Worm (Caenorhabditis elegans) whole organism, young adult: ENCODE results near the gene chil-17.
A peak's percentile ranks its signal among the peaks of the same experiment; 100 is the strongest.

Experiments
- B0035.1 ChIP-seq: sonication (generic microtip); optimal IDR thresholded peaks from 2 replicates; lab custom pipeline; 2016; ENCODE audit warnings: missing genetic modification characterization, mild to moderate bottlenecking, missing compliant biosample characterization, missing genotype, missing genetic modification reagents
- C06A6.2 ChIP-seq: fragments of 200-800 bp; sonication (Bioruptor generic); conservative IDR thresholded peaks from 2 replicates; pipeline ENCODE4 v1.3.6; 2022; ENCODE audit warnings: missing genetic modification characterization, missing compliant biosample characterization
- D2030.7 ChIP-seq: fragments of 200-800 bp; sonication (Bioruptor generic); IDR thresholded peaks from 2 replicates; pipeline ENCODE4 v1.3.6; 2022; ENCODE audit warnings: missing genetic modification reagents, missing genetic modification characterization, missing compliant biosample characterization
- F10E7.11 ChIP-seq: sonication (generic microtip); optimal IDR thresholded peaks from 2 replicates; lab custom pipeline; 2017; ENCODE audit warnings: mild to moderate bottlenecking, missing genetic modification characterization, moderate library complexity, missing compliant biosample characterization
- F33H1.4 ChIP-seq: fragments of 200-800 bp; sonication (Bioruptor generic); IDR thresholded peaks from 2 replicates; pipeline ENCODE4 v1.3.6; 2022; ENCODE audit warnings: missing genetic modification reagents, missing genetic modification characterization, missing compliant biosample characterization
- F52B5.7 ChIP-seq: sonication (generic microtip); optimal IDR thresholded peaks from 2 replicates; lab custom pipeline; 2016; ENCODE audit warnings: mild to moderate bottlenecking, missing genetic modification characterization, missing compliant biosample characterization
- T26A5.8 ChIP-seq: sonication (generic microtip); optimal IDR thresholded peaks from 2 replicates; lab custom pipeline; 2016; ENCODE audit warnings: missing genetic modification characterization, missing compliant biosample characterization
- Y53F4B.3 ChIP-seq: fragments of 200-800 bp; sonication (Bioruptor generic); IDR thresholded peaks from 2 replicates; pipeline ENCODE4 v1.3.6; 2022; ENCODE audit warnings: missing genetic modification reagents, missing genetic modification characterization, missing compliant biosample characterization
- Y53G8AR.9 ChIP-seq: fragments of 200-800 bp; sonication (Bioruptor generic); conservative IDR thresholded peaks from 2 replicates; pipeline ENCODE4 v1.3.6; 2022; ENCODE audit warnings: missing genetic modification reagents, missing genetic modification characterization, missing compliant biosample characterization
- Y67H2A.10 ChIP-seq: fragments of 200-800 bp; sonication (Bioruptor generic); conservative IDR thresholded peaks from 2 replicates; pipeline ENCODE4 v1.3.6; 2022; ENCODE audit warnings: missing genetic modification reagents, missing genetic modification characterization, missing compliant biosample characterization
- Y79H2A.3 ChIP-seq: fragments of 200-800 bp; sonication (Bioruptor generic); conservative IDR thresholded peaks from 2 replicates; pipeline ENCODE4 v1.3.6; 2022; ENCODE audit warnings: missing genetic modification reagents, missing genetic modification characterization, missing compliant biosample characterization
- ama-1 ChIP-seq, 3 experiments: fragments of 150-350 bp in 1 of 3; sonication (generic microtip) in 2 of 3; optimal IDR thresholded peaks; 2 replicates each; lab custom pipeline; 2014 to 2018; ENCODE audit warnings: missing biosample characterization in 2 of 3, missing genetic modification characterization in 2 of 3, missing genetic modification reagents in 2 of 3
- aptf-3 ChIP-seq: fragments of 200-800 bp; sonication (Bioruptor generic); IDR thresholded peaks from 2 replicates; pipeline ENCODE4 v1.3.6; 2022; ENCODE audit warnings: missing genetic modification characterization, missing compliant biosample characterization
- attf-3 ChIP-seq: fragments of 200-800 bp; sonication (Bioruptor generic); conservative IDR thresholded peaks from 2 replicates; pipeline ENCODE4 v1.3.6; 2022; ENCODE audit warnings: missing genetic modification reagents, missing genetic modification characterization, missing compliant biosample characterization
- attf-6 ChIP-seq: fragments of 200-800 bp; sonication (Bioruptor generic); IDR thresholded peaks from 2 replicates; pipeline ENCODE4 v1.3.6; 2022; ENCODE audit warnings: missing genetic modification reagents, missing genetic modification characterization, missing compliant biosample characterization
- bed-2 ChIP-seq: fragments of 200-800 bp; sonication (Bioruptor generic); IDR thresholded peaks from 2 replicates; pipeline ENCODE4 v1.3.6; 2022; ENCODE audit warnings: missing genetic modification reagents, missing genetic modification characterization, missing compliant biosample characterization
- cebp-1 ChIP-seq, 2 experiments: fragments of 200-800 bp in 1 of 2; sonication (Bioruptor generic) in 1 of 2; sonication (generic microtip) in 1 of 2; IDR thresholded peaks in 1 of 2; optimal IDR thresholded peaks in 1 of 2; 2 replicates each; pipeline versions ENCODE4 v1.3.6 to Lab custom; 2017 to 2022; ENCODE audit warnings: missing compliant biosample characterization in 2 of 2, missing genetic modification characterization in 2 of 2, mild to moderate bottlenecking in 1 of 2, missing genetic modification reagents in 1 of 2, moderate library complexity in 1 of 2
- ceh-27 ChIP-seq: fragments of 200-800 bp; sonication (Bioruptor generic); optimal IDR thresholded peaks from 2 replicates; lab custom pipeline; 2018; ENCODE audit warnings: mild to moderate bottlenecking, missing genetic modification characterization, moderate library complexity, missing compliant biosample characterization
- chd-7 ChIP-seq: sonication (generic microtip); optimal IDR thresholded peaks from 2 replicates; lab custom pipeline; 2016; ENCODE audit warnings: mild to moderate bottlenecking, missing genetic modification characterization, moderate library complexity, missing compliant biosample characterization
- dpff-1 ChIP-seq: sonication (generic microtip); optimal IDR thresholded peaks from 2 replicates; lab custom pipeline; 2017; ENCODE audit warnings: mild to moderate bottlenecking, missing genetic modification characterization, missing compliant biosample characterization
- dpl-1 ChIP-seq: fragments of 150-350 bp; optimal IDR thresholded peaks from 2 replicates; lab custom pipeline; 2014; ENCODE audit warnings: missing biosample characterization, missing genetic modification reagents, missing genetic modification characterization
- egl-18 ChIP-seq: fragments of 200-800 bp; sonication (Bioruptor generic); IDR thresholded peaks from 2 replicates; pipeline ENCODE4 v1.3.6; 2022; ENCODE audit warnings: missing genetic modification reagents, missing genetic modification characterization, missing compliant biosample characterization
- ekl-4 ChIP-seq: fragments of 200-800 bp; sonication (Bioruptor generic); IDR thresholded peaks from 2 replicates; pipeline ENCODE4 v1.3.6; 2022; ENCODE audit warnings: missing genetic modification reagents, missing genetic modification characterization, missing compliant biosample characterization
- fkh-3 ChIP-seq: sonication (generic microtip); optimal IDR thresholded peaks from 2 replicates; lab custom pipeline; 2016; ENCODE audit warnings: mild to moderate bottlenecking, missing genetic modification characterization, missing compliant biosample characterization
- him-1 ChIP-seq: sonication (generic microtip); optimal IDR thresholded peaks from 2 replicates; lab custom pipeline; 2016; ENCODE audit warnings: missing genotype, missing genetic modification reagents, missing genetic modification characterization, missing compliant biosample characterization
- hlh-26 ChIP-seq: fragments of 200-800 bp; sonication (Bioruptor generic); conservative IDR thresholded peaks from 2 replicates; pipeline ENCODE4 v1.3.6; 2022; ENCODE audit warnings: missing genetic modification reagents, missing genetic modification characterization, missing compliant biosample characterization
- lin-54 ChIP-seq: fragments of 200-800 bp; sonication (Bioruptor generic); optimal IDR thresholded peaks from 2 replicates; lab custom pipeline; 2018; ENCODE audit warnings: mild to moderate bottlenecking, missing genetic modification characterization, missing compliant biosample characterization
- lsl-1 ChIP-seq: fragments of 200-800 bp; sonication (Bioruptor generic); optimal IDR thresholded peaks from 2 replicates; lab custom pipeline; 2018; ENCODE audit warnings: mild to moderate bottlenecking, missing genetic modification characterization, moderate library complexity, missing compliant biosample characterization
- madf-10 ChIP-seq: sonication (generic microtip); optimal IDR thresholded peaks from 2 replicates; lab custom pipeline; 2016; ENCODE audit warnings: mild to moderate bottlenecking, missing genetic modification characterization, missing compliant biosample characterization
- madf-3 ChIP-seq: fragments of 200-800 bp; sonication (Bioruptor generic); IDR thresholded peaks from 2 replicates; pipeline ENCODE4 v1.3.6; 2022; ENCODE audit warnings: missing genetic modification reagents, missing genetic modification characterization, missing compliant biosample characterization
- madf-6 ChIP-seq: fragments of 200-800 bp; sonication (Bioruptor generic); IDR thresholded peaks from 2 replicates; pipeline ENCODE4 v1.3.6; 2022; ENCODE audit warnings: missing genetic modification reagents, missing genetic modification characterization, missing compliant biosample characterization
- madf-8 ChIP-seq: fragments of 200-800 bp; sonication (Bioruptor generic); conservative IDR thresholded peaks from 2 replicates; pipeline ENCODE4 v1.3.6; 2022; ENCODE audit warnings: missing genetic modification reagents, missing genetic modification characterization, missing compliant biosample characterization
- mxl-1 ChIP-seq: sonication (generic microtip); optimal IDR thresholded peaks from 2 replicates; lab custom pipeline; 2016; ENCODE audit warnings: missing genetic modification characterization, missing compliant biosample characterization
- nfya-1 ChIP-seq: sonication (generic microtip); optimal IDR thresholded peaks from 2 replicates; lab custom pipeline; 2017; ENCODE audit warnings: antibody characterized with exemption, missing compliant biosample characterization, missing genetic modification characterization, borderline replicate concordance; ENCODE audit not compliant: insufficient read depth
- nhr-80 ChIP-seq: sonication (generic microtip); optimal IDR thresholded peaks from 2 replicates; lab custom pipeline; 2016; ENCODE audit warnings: missing genetic modification characterization, missing compliant biosample characterization
- pha-4 ChIP-seq: fragments of 150-350 bp; sonication (generic microtip); optimal IDR thresholded peaks from 2 replicates; lab custom pipeline; 2014; ENCODE audit warnings: missing biosample characterization, missing genetic modification reagents, missing genetic modification characterization
- rec-8 ChIP-seq, 2 experiments: sonication (generic microtip); optimal IDR thresholded peaks; 2 replicates each; lab custom pipeline; 2016; ENCODE audit warnings: mild to moderate bottlenecking in 2 of 2, missing genetic modification characterization in 2 of 2, missing genetic modification reagents in 2 of 2, missing genotype in 2 of 2, missing biosample characterization in 1 of 2, missing compliant biosample characterization in 1 of 2, moderate library complexity in 1 of 2
- rpc-1 ChIP-seq, 2 experiments: fragments of 150-350 bp in 1 of 2; sonication (generic microtip) in 1 of 2; optimal IDR thresholded peaks; 2 replicates each; lab custom pipeline; 2014 to 2018; ENCODE audit warnings: missing biosample characterization in 1 of 2, missing genetic modification characterization in 1 of 2, missing genetic modification reagents in 1 of 2, missing genotype in 1 of 2
- snpc-4 ChIP-seq, 5 experiments: fragments of 150-350 bp in 1 of 5; sonication (generic microtip) in 4 of 5; optimal IDR thresholded peaks; 2 replicates each; lab custom pipeline; 2014 to 2018; ENCODE audit warnings: missing genetic modification characterization in 5 of 5, missing biosample characterization in 3 of 5, antibody characterized with exemption in 2 of 5, mild to moderate bottlenecking in 2 of 5, missing compliant biosample characterization in 2 of 5, missing genotype in 2 of 5, moderate library complexity in 2 of 5, missing genetic modification reagents in 1 of 5
- somi-1 ChIP-seq: fragments of 200-800 bp; sonication (Bioruptor generic); optimal IDR thresholded peaks from 2 replicates; lab custom pipeline; 2018; ENCODE audit warnings: mild to moderate bottlenecking, missing genetic modification characterization, missing compliant biosample characterization
- tbp1 ChIP-seq: fragments of 200-800 bp; sonication (Bioruptor generic); optimal IDR thresholded peaks from 2 replicates; lab custom pipeline; 2018; ENCODE audit warnings: mild to moderate bottlenecking, missing genetic modification characterization, missing compliant biosample characterization
- tbx-9 ChIP-seq: sonication (generic microtip); optimal IDR thresholded peaks from 2 replicates; lab custom pipeline; 2016; ENCODE audit warnings: borderline replicate concordance, missing genetic modification characterization, inconsistent platforms, missing compliant biosample characterization
- unc-62 ChIP-seq: fragments of 150-350 bp; optimal IDR thresholded peaks from 2 replicates; lab custom pipeline; 2014; ENCODE audit warnings: missing biosample characterization, missing genetic modification reagents, missing genetic modification characterization
- ztf-18 ChIP-seq: sonication (generic microtip); optimal IDR thresholded peaks from 2 replicates; lab custom pipeline; 2016; ENCODE audit warnings: missing genotype, mild to moderate bottlenecking, missing genetic modification characterization, missing compliant biosample characterization
- ztf-22 ChIP-seq: fragments of 200-800 bp; sonication (Bioruptor generic); optimal IDR thresholded peaks from 2 replicates; lab custom pipeline; 2018; ENCODE audit warnings: mild to moderate bottlenecking, missing genetic modification characterization, moderate library complexity, missing compliant biosample characterization

chil-17 gene

DNA sequence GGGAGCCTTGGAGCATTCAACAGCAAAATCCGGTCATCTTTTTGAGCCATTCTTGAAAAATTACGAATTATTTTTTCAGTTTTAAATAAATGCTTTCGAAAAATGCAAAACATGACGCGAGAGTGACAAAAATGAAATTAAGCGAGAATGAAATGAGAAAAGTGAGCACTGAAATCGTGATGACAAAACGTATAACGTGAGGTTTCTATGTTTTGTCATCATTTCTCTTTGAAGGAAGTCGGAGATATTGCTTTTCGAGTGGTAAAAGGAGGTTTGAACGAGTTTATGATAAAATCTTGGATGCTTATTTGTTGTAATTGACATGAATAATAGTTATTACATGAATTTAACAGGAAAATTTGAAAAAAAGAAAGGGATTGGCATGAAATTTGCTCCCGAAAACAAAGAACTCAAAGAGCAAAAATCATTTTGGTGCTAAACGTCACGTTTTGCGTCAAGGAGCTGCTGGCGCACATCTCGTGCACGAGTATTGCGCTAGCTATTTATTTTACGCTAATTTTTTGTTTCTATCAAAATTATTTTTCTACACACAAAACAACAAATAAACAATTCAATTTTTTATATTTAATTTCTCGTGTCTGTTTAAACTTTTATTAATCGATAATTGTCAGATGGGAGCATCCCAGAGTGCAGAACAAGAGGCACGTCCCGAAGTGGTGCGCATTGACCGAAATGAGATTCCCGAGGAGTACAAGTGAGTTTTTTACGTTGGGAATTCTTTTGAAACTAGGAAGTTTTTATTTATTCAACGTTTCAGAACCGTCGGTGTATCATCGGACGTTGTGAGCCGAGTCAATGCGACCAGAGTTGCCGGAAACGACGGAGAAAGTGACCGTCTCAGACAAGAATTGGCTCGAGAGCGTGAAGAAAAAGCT is 23.3 kb downstream of the chil-17 start, which contains the start of the genes gss-1 and chch-3 (continued):
- no peak for TF ChIP-seq F52B5.7
- TF ChIP-seq dpff-1 (tag; lab: Kevin White, UChicago) = no peak
- TF ChIP-seq nhr-80 (tag; lab: Kevin White, UChicago) = peak; percentile 74
- no peak for TF ChIP-seq rpc-1 (optimal IDR thresholded peaks at IDR 0.05; lab: Kevin White, UChicago)
- TF ChIP-seq rpc-1 (tag; optimal IDR thresholded peaks at IDR 0.05; lab: Kevin White, UChicago) = no peak
- TF ChIP-seq tbx-9 = no peak
- TF ChIP-seq egl-18 = no peak
- no peak for TF ChIP-seq C06A6.2
- no peak for TF ChIP-seq madf-8 (GFP tag; lab: Robert Waterston, UW)
- TF ChIP-seq ama-1 (optimal IDR thresholded peaks at IDR 0.05; lab: Kevin White, UChicago) = no peak
- no peak for TF ChIP-seq ama-1 (GFP tag; optimal IDR thresholded peaks at IDR 0.05; lab: Kevin White, UChicago)
- TF ChIP-seq rec-8 (tag; optimal IDR thresholded peaks at IDR 0.05; lab: Kevin White, UChicago) = no peak
- no peak for TF ChIP-seq mxl-1 (tag; lab: Kevin White, UChicago)
- TF ChIP-seq nfya-1 (tag; lab: Kevin White, UChicago) = no peak
- TF ChIP-seq madf-3 (GFP tag; lab: Robert Waterston, UW) = no peak
- no peak for TF ChIP-seq pha-4
- TF ChIP-seq T26A5.8 (tag; lab: Kevin White, UChicago) = no peak
- TF ChIP-seq F33H1.4 (GFP tag; lab: Robert Waterston, UW) = peak; percentile 52
- 0 out of 2 replicates have a peak, but pooled peaks have one; percentile 34 for TF ChIP-seq D2030.7
- TF ChIP-seq bed-2 (GFP tag; lab: Robert Waterston, UW) = no peak
- TF ChIP-seq ekl-4 = no peak
- peak; percentile 22 for TF ChIP-seq lsl-1
- no peak for TF ChIP-seq aptf-3 (GFP tag; lab: Robert Waterston, UW)
- TF ChIP-seq him-1 (tag; lab: Kevin White, UChicago) = no peak
- no peak for TF ChIP-seq fkh-3 (tag; lab: Kevin White, UChicago)
- no peak for TF ChIP-seq hlh-26 (GFP tag; lab: Robert Waterston, UW)
- TF ChIP-seq tbp1 (GFP tag; lab: Kevin White, UChicago) = peak; percentile 30
- no peak for TF ChIP-seq Y53G8AR.9 (GFP tag; lab: Robert Waterston, UW)
- TF ChIP-seq attf-3 (GFP tag; lab: Robert Waterston, UW) = no peak
- no peak for TF ChIP-seq Y67H2A.10 (GFP tag; lab: Robert Waterston, UW)
- TF ChIP-seq chd-7 (tag; lab: Kevin White, UChicago) = no peak
- no peak for TF ChIP-seq dpl-1
- no peak for TF ChIP-seq attf-6 (GFP tag; lab: Robert Waterston, UW)
- TF ChIP-seq F10E7.11 = no peak
- TF ChIP-seq Y79H2A.3 (GFP tag; lab: Robert Waterston, UW) = no peak
- no peak for TF ChIP-seq ztf-22 (GFP tag; lab: Kevin White, UChicago)
- peak; percentile 51 for TF ChIP-seq madf-6 (GFP tag; lab: Robert Waterston, UW)
- peak; percentile 49 for TF ChIP-seq lin-54 (GFP tag; lab: Kevin White, UChicago)
- no peak for TF ChIP-seq B0035.1 (tag; lab: Kevin White, UChicago)
- TF ChIP-seq unc-62 (GFP tag; lab: Kevin White, UChicago) = no peak
- TF ChIP-seq somi-1 (GFP tag; lab: Kevin White, UChicago) = no peak
- TF ChIP-seq Y53F4B.3 (GFP tag; lab: Robert Waterston, UW) = no peak
- TF ChIP-seq madf-10 (tag; lab: Kevin White, UChicago) = no peak
- TF ChIP-seq ztf-18 (tag; lab: Kevin White, UChicago) = peak; percentile 93
- no peak for TF ChIP-seq cebp-1 (GFP tag; IDR thresholded peaks at IDR 0.05; lab: Robert Waterston, UW)
- TF ChIP-seq cebp-1 (tag; optimal IDR thresholded peaks at IDR 0.05; lab: Kevin White, UChicago) = peak; percentile 55
- TF ChIP-seq ceh-27 (GFP tag; lab: Kevin White, UChicago) = no peak
- no peak for TF ChIP-seq snpc-4 (GFP tag; optimal IDR thresholded peaks at IDR 0.05; lab: Kevin White, UChicago)
- peak in 1 of 4 experiments; percentile 21 for TF ChIP-seq snpc-4 (tag; optimal IDR thresholded peaks at IDR 0.05; lab: Kevin White, UChicago)
